Fruit fly (Drosophila melanogaster): ENCODE results near the gene CG32817.

The CG32817 gene

DNA sequence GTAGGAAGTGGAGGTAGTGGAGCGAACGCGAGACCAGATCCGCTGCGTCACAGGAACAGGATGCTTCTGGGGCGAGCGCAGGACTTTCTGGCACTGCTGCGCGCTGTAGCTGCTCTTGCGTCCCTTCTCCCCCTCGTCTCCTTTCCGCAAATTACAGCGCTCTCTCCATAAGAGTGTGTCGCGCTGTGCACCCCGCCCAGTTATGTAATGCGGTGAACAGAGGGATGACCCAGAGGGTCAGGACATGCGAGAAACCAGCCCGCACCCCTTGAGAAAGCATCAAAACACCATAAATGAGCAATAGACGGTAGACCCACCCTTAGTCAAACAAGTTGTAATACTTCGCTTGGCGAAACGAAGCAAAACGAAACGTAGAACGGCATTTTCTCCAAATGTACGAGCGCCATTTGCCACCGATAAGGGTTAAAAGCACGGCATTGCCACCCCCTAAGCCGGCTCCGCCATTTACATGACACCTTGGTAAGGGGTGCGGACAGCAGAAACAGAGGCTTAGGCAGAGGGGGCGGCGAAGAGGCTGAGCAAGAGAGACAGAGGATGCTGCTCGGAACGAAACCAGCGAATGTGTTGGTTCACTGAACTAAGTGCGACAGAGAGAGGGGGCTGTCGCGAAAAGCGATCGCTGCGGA is 41.5 kb downstream of the CG32817 start (continued):
- TF ChIP-seq HLHmδ (GFP tag; optimal IDR thresholded peaks at IDR 0.05) (no peak), Oaz (GFP tag; IDR thresholded peaks at IDR 0.05) (no peak), CG33213 (GFP tag; optimal IDR thresholded peaks at IDR 0.05) (no peak), unc-4 (GFP tag; IDR thresholded peaks at IDR 0.05; ENCODE audit: partially characterized antibody) (no peak), Tbp (GFP tag; optimal IDR thresholded peaks at IDR 0.05) (no peak), bcd (GFP tag; optimal IDR thresholded peaks at IDR 0.05) (no peak), dati (GFP tag; IDR thresholded peaks at IDR 0.05) (no peak), CG7745 (tag; optimal IDR thresholded peaks at IDR 0.05) (no peak), CG12659 (GFP tag; optimal IDR thresholded peaks at IDR 0.05) (no peak), sna (GFP tag; IDR thresholded peaks at IDR 0.05; ENCODE audit: partially characterized antibody) (no peak), oc (tag; optimal IDR thresholded peaks at IDR 0.05) (no peak), HLH54F (GFP tag; optimal IDR thresholded peaks at IDR 0.05) (no peak), Dfd (GFP tag; optimal IDR thresholded peaks at IDR 0.05) (no peak), ara (GFP tag; IDR thresholded peaks at IDR 0.05) (no peak), CG8281 (tag; optimal IDR thresholded peaks at IDR 0.05) (no peak), twi (tag; optimal IDR thresholded peaks at IDR 0.05) (no peak), CG7357 (GFP tag; IDR thresholded peaks at IDR 0.05) (no peak), CG14050 (GFP tag; IDR thresholded peaks at IDR 0.05) (no peak), Dad (GFP tag; optimal IDR thresholded peaks at IDR 0.05) (no peak), CG11695 (GFP tag; IDR thresholded peaks at IDR 0.05) (no peak), pros (GFP tag; optimal IDR thresholded peaks at IDR 0.05) (peak; percentile 100), Dll (GFP tag; IDR thresholded peaks at IDR 0.05; ENCODE audit: partially characterized antibody) (no peak), Adf1 (GFP tag; IDR thresholded peaks at IDR 0.05) (peak; percentile 13; the same call in 1 of the 2 replicates), Doc2 (GFP tag; IDR thresholded peaks at IDR 0.05) (no peak), rib (GFP tag; IDR thresholded peaks at IDR 0.05) (peak; percentile 58; the same call in 1 of the 2 replicates), jigr1 (GFP tag; IDR thresholded peaks at IDR 0.05) (no peak), vvl (GFP tag; IDR thresholded peaks at IDR 0.05) (peak; percentile 24; the same call in 1 of the 2 replicates), chif (GFP tag; optimal IDR thresholded peaks at IDR 0.05) (no peak), CG10366 (GFP tag; IDR thresholded peaks at IDR 0.05) (no peak), CG8924 (tag; optimal IDR thresholded peaks at IDR 0.05) (no peak), tup (GFP tag; optimal IDR thresholded peaks at IDR 0.05) (no peak), CG6175 (GFP tag; IDR thresholded peaks at IDR 0.05) (no peak), Opbp (GFP tag; IDR thresholded peaks at IDR 0.05; ENCODE audit: partially characterized antibody) (no peak), ac (GFP tag; optimal IDR thresholded peaks at IDR 0.05) (no peak), seq (GFP tag; IDR thresholded peaks at IDR 0.05) (peak; percentile 80; the same call in 1 of the 2 replicates), Hsf (GFP tag; optimal IDR thresholded peaks at IDR 0.05) (no peak), pum (GFP tag; optimal IDR thresholded peaks at IDR 0.05) (no peak), CG17328 (GFP tag; IDR thresholded peaks at IDR 0.05) (no peak), CG7963 (GFP tag; IDR thresholded peaks at IDR 0.05; ENCODE audit: partially characterized antibody) (no peak), CG11723 (GFP tag; optimal IDR thresholded peaks at IDR 0.05) (no peak), CG31365 (tag; optimal IDR thresholded peaks at IDR 0.05) (no peak), ase (GFP tag; IDR thresholded peaks at IDR 0.05) (no peak), CG6854 (GFP tag; optimal IDR thresholded peaks at IDR 0.05) (no peak), B-H1 (GFP tag; IDR thresholded peaks at IDR 0.05) (no peak), klu (GFP tag; IDR thresholded peaks at IDR 0.05) (no peak), CG17385 (GFP tag; optimal IDR thresholded peaks at IDR 0.05) (no peak), MTF-1 (GFP tag; optimal IDR thresholded peaks at IDR 0.05; ENCODE audit: borderline replicate concordance) (no peak), Sox100B (GFP tag; optimal IDR thresholded peaks at IDR 0.05) (no peak), ap (GFP tag; IDR thresholded peaks at IDR 0.05) (no peak), CG18476 (GFP tag; optimal IDR thresholded peaks at IDR 0.05) (no peak), mld (GFP tag; IDR thresholded peaks at IDR 0.05; ENCODE audit: partially characterized antibody) (no peak)

Data from whole organism, embryonic.